Worm (Caenorhabditis elegans): ENCODE measurements around the gene srv-6.

srv-6 gene

DNA sequence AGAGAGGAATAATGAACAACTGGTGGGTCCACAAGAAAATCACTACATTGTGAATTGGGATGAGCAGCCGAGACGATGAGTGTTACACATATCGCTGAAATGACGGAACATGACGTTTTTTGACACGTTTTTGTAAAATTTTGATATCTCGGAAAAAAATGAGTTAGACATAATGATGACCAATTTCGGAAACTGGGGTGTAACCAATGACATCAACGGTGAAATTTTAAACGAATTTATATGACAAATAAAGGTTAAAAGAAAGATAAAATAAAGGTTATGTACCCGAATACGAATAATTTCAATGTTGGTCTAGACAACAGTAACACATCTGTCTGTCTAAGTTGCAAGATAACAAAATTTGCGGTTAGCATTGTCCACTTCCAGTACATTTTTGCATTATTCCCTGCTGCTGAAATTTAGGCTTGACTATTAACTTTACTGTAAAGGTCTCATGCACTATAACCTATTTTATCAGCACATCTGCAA lies 22.5 kb downstream of the srv-6 start, which contains the start of the genes twk-28 and ets-9:
twk-28 (minus strand) TSS at position 51 of the 489 bp plus-strand sequence.
ets-9 (plus strand) TSS at position 410 of the 489 bp plus-strand sequence.
- TF ChIP-seq F13H6.1 (tag; optimal IDR thresholded peaks at IDR 0.05) (no peak), madf-2 (tag; optimal IDR thresholded peaks at IDR 0.05) (no peak), pros-1 (tag; optimal IDR thresholded peaks at IDR 0.05) (no peak), ceh-22 (tag; optimal IDR thresholded peaks at IDR 0.05) (no peak), C08G9.2 (tag; optimal IDR thresholded peaks at IDR 0.05) (no peak), sox-4 (tag; optimal IDR thresholded peaks at IDR 0.05) (no peak), mec-3 (tag; optimal IDR thresholded peaks at IDR 0.05; ENCODE audit: borderline replicate concordance) (no peak), ceh-45 (GFP tag; IDR thresholded peaks at IDR 0.05) (no peak), fkh-10 (GFP tag; optimal IDR thresholded peaks at IDR 0.05) (no peak), ceh-2 (tag; optimal IDR thresholded peaks at IDR 0.05) (no peak), unc-86 (tag; optimal IDR thresholded peaks at IDR 0.05) (no peak), ceh-19 (GFP tag; optimal IDR thresholded peaks at IDR 0.05) (no peak), nhr-232 (tag; optimal IDR thresholded peaks at IDR 0.05) (no peak), ztf-16 (tag; optimal IDR thresholded peaks at IDR 0.05) (no peak), che-1 (tag; optimal IDR thresholded peaks at IDR 0.05) (no peak), ceh-14 (tag; optimal IDR thresholded peaks at IDR 0.05) (no peak), zip-5 (tag; optimal IDR thresholded peaks at IDR 0.05) (no peak), nfya-1 (tag; optimal IDR thresholded peaks at IDR 0.05) (no peak)

ce11 chrX:4282380-4282779 lies 25.5 kb downstream of the srv-6 start, which contains the start of gene C52B9.19:
C52B9.19 (plus strand) TSS chrX:4282555.
- TF ChIP-seq ttx-3 (tag; optimal IDR thresholded peaks at IDR 0.05) (no peak), Y22D7AL.16 (tag; optimal IDR thresholded peaks at IDR 0.05) (no peak), nhr-11 (tag; optimal IDR thresholded peaks at IDR 0.05) (no peak)

DNA sequence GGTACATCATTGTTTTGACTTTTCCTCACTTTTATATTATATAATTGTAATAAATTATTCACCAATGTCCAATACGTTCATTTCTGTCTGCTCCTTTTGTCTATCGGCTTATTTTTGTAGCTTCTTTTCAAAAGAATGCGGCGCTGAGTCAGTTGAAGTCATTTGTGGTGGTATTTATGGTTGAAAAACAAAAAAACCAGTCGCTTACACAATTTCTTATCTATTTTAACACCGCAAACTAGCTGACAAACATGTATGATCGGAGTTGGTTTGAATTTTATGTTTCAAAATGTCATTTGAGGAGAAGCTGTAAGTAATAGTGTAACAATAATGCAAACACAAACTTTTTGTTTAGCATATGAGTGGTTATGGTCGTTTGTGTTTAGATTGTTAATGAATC lies 27.1 kb downstream of the srv-6 start, which contains the start of gene ets-10:
ets-10 (plus strand) TSS at position 201 of the 400 bp plus-strand sequence.
- no peak for TF ChIP-seq ets-4 (tag; optimal IDR thresholded peaks at IDR 0.05)
- no peak for TF ChIP-seq K09A11.1 (tag; optimal IDR thresholded peaks at IDR 0.05; ENCODE audit: insufficient read depth)
- no peak for TF ChIP-seq madf-2 (tag; optimal IDR thresholded peaks at IDR 0.05)
- TF ChIP-seq syd-9 (tag; optimal IDR thresholded peaks at IDR 0.05) = no peak

DNA sequence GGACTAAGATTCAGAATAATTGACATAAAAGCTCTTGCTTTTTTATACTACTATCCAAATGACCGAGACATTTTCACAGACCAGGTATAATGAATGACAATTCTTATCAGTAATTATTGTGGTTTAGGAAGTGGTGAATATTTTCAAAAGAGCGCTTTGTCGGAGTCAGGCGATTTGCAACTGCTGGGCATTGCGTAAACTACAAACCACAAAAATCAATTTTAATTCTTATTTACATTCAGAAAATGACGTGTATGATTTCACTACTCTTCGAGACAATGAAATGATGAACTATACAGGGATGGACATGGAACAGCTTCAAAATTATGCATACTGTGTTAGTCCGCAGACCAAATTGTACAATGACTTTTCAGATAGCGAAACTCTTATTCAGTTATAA lies 27.6 kb downstream of the srv-6 start:
- TF ChIP-seq pat-9 (tag; optimal IDR thresholded peaks at IDR 0.05) (no peak), fkh-6 (tag; optimal IDR thresholded peaks at IDR 0.05) (no peak), lin-11 (tag; optimal IDR thresholded peaks at IDR 0.05) (no peak), nfya-1 (tag; optimal IDR thresholded peaks at IDR 0.05) (no peak), sdc-2 (tag; optimal IDR thresholded peaks at IDR 0.05) (no peak), tbx-7 (tag; optimal IDR thresholded peaks at IDR 0.05) (no peak), ets-4 (tag; optimal IDR thresholded peaks at IDR 0.05) (no peak), madf-2 (tag; optimal IDR thresholded peaks at IDR 0.05) (no peak)

- peak; percentile 38 for TF ChIP-seq unc-42 (tag; optimal IDR thresholded peaks at IDR 0.05)
- no peak for TF ChIP-seq ceh-48 (tag; optimal IDR thresholded peaks at IDR 0.05)
Measured at ce11 chrX:4285669-4286174, 28.9 kb downstream of the srv-6 start, which contains the start of gene cka-2. cka-2 (plus strand) TSS chrX:4286124.

ce11 chrX:4289805-4290204 lies 32.9 kb downstream of the srv-6 start:
- TF ChIP-seq ceh-45 (GFP tag; IDR thresholded peaks at IDR 0.05) (no peak), nfya-1 (tag; optimal IDR thresholded peaks at IDR 0.05) (no peak), ama-1 (optimal IDR thresholded peaks at IDR 0.05) (no peak), eyg-1 (tag; optimal IDR thresholded peaks at IDR 0.05) (no peak), odd-2 (tag; optimal IDR thresholded peaks at IDR 0.05) (no peak), hlh-6 (tag; optimal IDR thresholded peaks at IDR 0.05) (no peak), ceh-30 (tag; optimal IDR thresholded peaks at IDR 0.05) (no peak), ets-4 (tag; optimal IDR thresholded peaks at IDR 0.05) (no peak), pag-3 (tag; optimal IDR thresholded peaks at IDR 0.05; ENCODE audit: borderline replicate concordance) (no peak), madf-2 (tag; optimal IDR thresholded peaks at IDR 0.05) (no peak), che-1 (tag; optimal IDR thresholded peaks at IDR 0.05) (no peak)

Measured in whole organism, late embryonic.